Worm (Caenorhabditis elegans) whole organism, L4 larva: ENCODE data around the gene tbb-2.
A peak's percentile ranks its signal among the peaks of the same experiment; 100 is the strongest.

ENCODE experiments used
- aha-1 ChIP-seq: fragments of 150-350 bp; peaks from one replicate; lab custom pipeline; 2014; ENCODE audit warnings: missing biosample characterization, missing genetic modification characterization
- ceh-28 ChIP-seq: fragments of 150-350 bp; optimal IDR thresholded peaks from 2 replicates; lab custom pipeline; 2014; ENCODE audit warnings: missing biosample characterization, missing genetic modification reagents, missing genetic modification characterization
- mdl-1 ChIP-seq, 2 experiments: fragments of 150-350 bp in 1 of 2; sonication (generic microtip) in 1 of 2; optimal IDR thresholded peaks; 2 replicates each; lab custom pipeline; 2014 to 2017; ENCODE audit warnings: missing biosample characterization in 2 of 2, missing genetic modification characterization in 2 of 2
- nhr-10 ChIP-seq: fragments of 150-350 bp; optimal IDR thresholded peaks from 2 replicates; lab custom pipeline; 2014; ENCODE audit warnings: missing biosample characterization, missing genetic modification characterization
- nhr-102 ChIP-seq: sonication (generic microtip); optimal IDR thresholded peaks from 2 replicates; lab custom pipeline; 2016; ENCODE audit warnings: mild to moderate bottlenecking, missing genetic modification characterization, moderate library complexity, missing compliant biosample characterization
- nhr-237 ChIP-seq: sonication (generic microtip); optimal IDR thresholded peaks from 2 replicates; lab custom pipeline; 2017; ENCODE audit warnings: missing biosample characterization, missing genetic modification characterization
- nhr-28 ChIP-seq: fragments of 150-350 bp; optimal IDR thresholded peaks from 2 replicates; lab custom pipeline; 2014; ENCODE audit warnings: missing biosample characterization, missing genetic modification characterization
- nhr-6 ChIP-seq: fragments of 150-350 bp; optimal IDR thresholded peaks from 2 replicates; lab custom pipeline; 2014; ENCODE audit warnings: missing biosample characterization, missing genetic modification characterization
- unc-62 ChIP-seq, 3 experiments: fragments of 150-350 bp in 1 of 3; sonication (generic microtip); optimal IDR thresholded peaks in 2 of 3; peaks in 1 of 3; 1 replicate in 1 of 3; 2 replicates in 2 of 3; lab custom pipeline; 2014 to 2017; ENCODE audit warnings: missing biosample characterization in 3 of 3, missing genetic modification characterization in 3 of 3, missing genetic modification reagents in 3 of 3, missing genotype in 1 of 3
- zag-1 ChIP-seq: fragments of 150-350 bp; optimal IDR thresholded peaks from 2 replicates; lab custom pipeline; 2014; ENCODE audit warnings: missing biosample characterization, missing genetic modification characterization
- ztf-11 ChIP-seq: fragments of 150-350 bp; optimal IDR thresholded peaks from 2 replicates; lab custom pipeline; 2014; ENCODE audit warnings: missing biosample characterization, missing genetic modification characterization

DNA sequence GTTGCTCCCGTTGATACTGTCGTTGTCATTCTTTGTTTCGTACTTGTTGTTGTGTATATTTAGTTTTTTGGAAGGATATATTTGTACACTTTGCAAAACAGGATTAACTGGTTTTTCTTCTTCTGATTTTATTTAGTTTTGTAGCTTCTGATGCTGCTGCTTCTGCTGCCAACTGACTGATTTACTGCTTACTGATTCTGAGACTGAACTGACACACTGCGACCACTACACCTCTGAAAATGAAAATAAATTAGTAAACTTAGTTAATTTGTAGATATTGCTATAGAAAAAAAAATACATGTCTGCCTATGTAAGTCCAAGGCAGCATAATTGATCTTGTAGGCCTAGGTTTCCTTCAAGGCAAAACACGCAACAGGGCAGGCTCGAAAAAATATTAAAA is 44.7 kb downstream of the tbb-2 start, which contains the start of gene R10E9.4:
- TF ChIP-seq nhr-10 (no peak), nhr-237 (tag; lab: Kevin White, UChicago) (no peak), aha-1 (tag; lab: Kevin White, UChicago) (peak; percentile 41), ceh-28 (tag; lab: Kevin White, UChicago) (no peak), unc-62 (GFP tag; optimal IDR thresholded peaks at IDR 0.05 in 1 of 2; lab: Kevin White, UChicago) (no peak), unc-62 (tag; optimal IDR thresholded peaks at IDR 0.05; lab: Kevin White, UChicago) (no peak), ztf-11 (tag; lab: Kevin White, UChicago) (no peak), nhr-28 (tag; lab: Kevin White, UChicago) (no peak), mdl-1 (tag; optimal IDR thresholded peaks at IDR 0.05; lab: Kevin White, UChicago) (no peak), nhr-102 (tag; lab: Kevin White, UChicago) (no peak), nhr-6 (tag; lab: Kevin White, UChicago) (no peak), zag-1 (tag; lab: Kevin White, UChicago) (no peak)
